Fruit fly (Drosophila melanogaster): Measurements from ENCODE around the gene Dys.

Gene Dys

DNA sequence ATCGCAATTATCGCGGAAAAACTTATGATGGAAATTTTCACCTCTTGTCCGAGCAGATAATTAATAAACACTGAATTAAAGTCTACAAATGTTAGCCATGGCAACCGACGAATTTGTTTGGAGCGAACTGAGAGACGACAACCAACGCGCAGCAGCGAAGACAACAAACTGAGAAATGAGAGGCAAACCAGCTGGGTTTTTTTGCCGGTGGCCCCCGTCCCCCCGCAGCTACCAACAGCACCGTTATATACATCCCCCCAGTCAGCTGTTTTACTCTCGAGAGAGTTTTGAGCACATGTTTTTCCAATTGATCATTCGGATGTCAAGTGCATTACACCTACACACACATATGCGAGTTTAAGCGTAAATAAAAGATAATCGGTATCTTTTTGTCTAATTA, 180.2 kb downstream of the Dys start (continued):
- TF ChIP-seq pdm3 (GFP tag; optimal IDR thresholded peaks at IDR 0.05) = no peak
- no peak for TF ChIP-seq vri (GFP tag; optimal IDR thresholded peaks at IDR 0.05)
- no peak for TF ChIP-seq CG10669 (GFP tag; optimal IDR thresholded peaks at IDR 0.05)
- peak; percentile 83 for TF ChIP-seq svp (GFP tag)
- no peak for TF ChIP-seq acj6 (GFP tag; optimal IDR thresholded peaks at IDR 0.05)
- TF ChIP-seq Eip75B (GFP tag; optimal IDR thresholded peaks at IDR 0.05) = no peak
- TF ChIP-seq Sox102F (GFP tag; optimal IDR thresholded peaks at IDR 0.05) = peak; percentile 16
- TF ChIP-seq CG6854 (GFP tag; optimal IDR thresholded peaks at IDR 0.05) = peak; percentile 22
- TF ChIP-seq fd59A (GFP tag; optimal IDR thresholded peaks at IDR 0.05) = no peak
- no peak for TF ChIP-seq CG31627 (GFP tag; optimal IDR thresholded peaks at IDR 0.05)
- TF ChIP-seq Hr4 (GFP tag; optimal IDR thresholded peaks at IDR 0.05) = no peak
- no peak for TF ChIP-seq fkh (GFP tag; optimal IDR thresholded peaks at IDR 0.05)
- TF ChIP-seq Hr39 (GFP tag; optimal IDR thresholded peaks at IDR 0.05) = no peak
- TF ChIP-seq spab (GFP tag; optimal IDR thresholded peaks at IDR 0.05) = no peak
- no peak for TF ChIP-seq CG7368 (GFP tag; optimal IDR thresholded peaks at IDR 0.05)
- TF ChIP-seq CG3919 (GFP tag; optimal IDR thresholded peaks at IDR 0.05) = peak; percentile 29
- no peak for TF ChIP-seq CG32006 (GFP tag; optimal IDR thresholded peaks at IDR 0.05)
- no peak for TF ChIP-seq Sox15 (GFP tag; optimal IDR thresholded peaks at IDR 0.05)
- TF ChIP-seq CG8119 (GFP tag; IDR thresholded peaks at IDR 0.05) = 0 out of 3 replicates have a peak, but pooled peaks have one; percentile 12
- peak; percentile 32; the same call in 1 of the 3 replicates for TF ChIP-seq eg (GFP tag; IDR thresholded peaks at IDR 0.05)
- TF ChIP-seq CG8319 (GFP tag; optimal IDR thresholded peaks at IDR 0.05) = no peak
- no peak for TF ChIP-seq CG10631 (GFP tag; optimal IDR thresholded peaks at IDR 0.05)
- TF ChIP-seq Blimp-1 (GFP tag; optimal IDR thresholded peaks at IDR 0.05) = no peak

DNA sequence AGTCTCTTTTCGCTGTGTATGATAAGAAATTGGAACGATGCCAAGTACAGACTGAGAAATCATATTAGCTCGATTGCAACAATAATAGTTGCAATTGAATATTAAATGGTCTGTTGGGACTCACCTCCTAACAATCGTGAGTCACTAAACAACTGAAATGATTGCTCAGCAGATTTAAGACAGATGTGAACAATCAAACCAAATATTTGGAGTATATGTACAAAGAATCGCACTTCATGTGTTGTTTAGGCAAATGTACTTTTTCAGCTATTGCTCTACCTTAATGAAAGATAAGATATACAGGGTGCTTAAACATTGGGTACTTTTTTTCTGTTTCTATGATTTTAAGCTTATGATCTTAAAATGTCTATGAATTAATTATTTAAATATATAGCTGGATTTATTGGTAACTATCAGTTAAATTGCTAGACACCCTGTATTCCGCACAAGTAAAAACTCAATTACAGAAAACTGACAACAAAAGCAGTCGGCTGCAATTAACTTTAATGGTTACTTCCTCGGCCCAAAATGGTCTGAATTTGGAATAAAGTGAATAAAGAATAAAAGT, 180.7 kb downstream of the Dys start:
- TF ChIP-seq CG6792 (GFP tag; optimal IDR thresholded peaks at IDR 0.05) = peak; percentile 73
- peak; percentile 52 for TF ChIP-seq Eip93F (GFP tag; optimal IDR thresholded peaks at IDR 0.05)
- peak; percentile 54 for TF ChIP-seq spab (GFP tag; optimal IDR thresholded peaks at IDR 0.05)
- peak; percentile 47 for TF ChIP-seq CG9139 (GFP tag; optimal IDR thresholded peaks at IDR 0.05)
- peak; percentile 68 for TF ChIP-seq CG4318 (GFP tag; optimal IDR thresholded peaks at IDR 0.05)
- TF ChIP-seq CG6854 (GFP tag; optimal IDR thresholded peaks at IDR 0.05) = no peak
- peak; percentile 95 for TF ChIP-seq CG15336 (GFP tag; IDR thresholded peaks at IDR 0.05)
- TF ChIP-seq CG10631 (GFP tag; optimal IDR thresholded peaks at IDR 0.05) = peak; percentile 80
- peak; percentile 82 for TF ChIP-seq CG32006 (GFP tag; optimal IDR thresholded peaks at IDR 0.05)
- TF ChIP-seq lz (GFP tag; optimal IDR thresholded peaks at IDR 0.05) = peak; percentile 71
- TF ChIP-seq OdsH (GFP tag; optimal IDR thresholded peaks at IDR 0.05) = peak; percentile 80
- peak; percentile 35 for TF ChIP-seq Hr39 (GFP tag; optimal IDR thresholded peaks at IDR 0.05)
- peak; percentile 74 for TF ChIP-seq CG3032 (tag; optimal IDR thresholded peaks at IDR 0.05)
- TF ChIP-seq CG1621 (tag; optimal IDR thresholded peaks at IDR 0.05) = peak; percentile 59
- TF ChIP-seq CG6276 (GFP tag; optimal IDR thresholded peaks at IDR 0.05) = peak; percentile 86
- TF ChIP-seq Met (GFP tag; optimal IDR thresholded peaks at IDR 0.05) = peak; percentile 79
- peak; percentile 79 for TF ChIP-seq Eip75B (GFP tag; optimal IDR thresholded peaks at IDR 0.05)
- peak; percentile 94 for TF ChIP-seq CG6163 (GFP tag; IDR thresholded peaks at IDR 0.05)
- TF ChIP-seq CG3919 (GFP tag; optimal IDR thresholded peaks at IDR 0.05) = peak; percentile 85
- TF ChIP-seq vri (GFP tag; optimal IDR thresholded peaks at IDR 0.05) = peak; percentile 79
- peak; percentile 73 for TF ChIP-seq Sox102F (GFP tag; optimal IDR thresholded peaks at IDR 0.05)
- TF ChIP-seq topi (GFP tag; optimal IDR thresholded peaks at IDR 0.05) = peak; percentile 77
- peak; percentile 70 for TF ChIP-seq CG7368 (GFP tag; optimal IDR thresholded peaks at IDR 0.05)
- TF ChIP-seq fkh (GFP tag; optimal IDR thresholded peaks at IDR 0.05) = peak; percentile 73
- peak; percentile 72 for TF ChIP-seq Ets96B (tag; optimal IDR thresholded peaks at IDR 0.05)
- TF ChIP-seq CG31627 (GFP tag; optimal IDR thresholded peaks at IDR 0.05) = peak; percentile 62
- TF ChIP-seq cyc (GFP tag; optimal IDR thresholded peaks at IDR 0.05) = peak; percentile 71
- peak; percentile 96 for TF ChIP-seq eg (GFP tag; IDR thresholded peaks at IDR 0.05)
- peak; percentile 86 for TF ChIP-seq svp (GFP tag)
- TF ChIP-seq esn (GFP tag; optimal IDR thresholded peaks at IDR 0.05) = peak; percentile 85
- TF ChIP-seq CG8632 (GFP tag; optimal IDR thresholded peaks at IDR 0.05) = peak; percentile 83
- TF ChIP-seq CG6808 (GFP tag; optimal IDR thresholded peaks at IDR 0.05) = peak; percentile 64
- TF ChIP-seq fd85E (GFP tag; optimal IDR thresholded peaks at IDR 0.05) = peak; percentile 36
- TF ChIP-seq dac (GFP tag; optimal IDR thresholded peaks at IDR 0.05) = peak; percentile 55
- peak; percentile 55 for TF ChIP-seq dsx (GFP tag; optimal IDR thresholded peaks at IDR 0.05; ENCODE audit: poor library complexity, severe bottlenecking)
- peak; percentile 66 for TF ChIP-seq CG10669 (GFP tag; optimal IDR thresholded peaks at IDR 0.05)
- TF ChIP-seq CG11762 (GFP tag; optimal IDR thresholded peaks at IDR 0.05; ENCODE audit: insufficient read depth) = peak; percentile 55
- peak in 1 of 2 experiments; percentile 80 for TF ChIP-seq salr (GFP tag; optimal IDR thresholded peaks at IDR 0.05)
- TF ChIP-seq fd59A (GFP tag; optimal IDR thresholded peaks at IDR 0.05) = peak; percentile 46
- TF ChIP-seq CG8319 (GFP tag; optimal IDR thresholded peaks at IDR 0.05) = peak; percentile 45
